Worm (Caenorhabditis elegans) whole organism, L3 larva: ENCODE data around the gene mrpl-2.

Experiments
- R02D3.7 ChIP-seq: fragments of 150-350 bp; optimal IDR thresholded peaks from 2 replicates; lab custom pipeline; 2014; ENCODE audit warnings: missing biosample characterization, missing genetic modification characterization
- aly-2 ChIP-seq: fragments of 150-350 bp; optimal IDR thresholded peaks from 2 replicates; lab custom pipeline; 2014; ENCODE audit warnings: missing biosample characterization, missing genetic modification characterization
- ama-1 ChIP-seq: fragments of 150-350 bp; optimal IDR thresholded peaks from 2 replicates; lab custom pipeline; 2018
- ceh-16 ChIP-seq: sonication (generic microtip); optimal IDR thresholded peaks from 2 replicates; lab custom pipeline; 2017; ENCODE audit warnings: missing biosample characterization, missing genetic modification characterization
- ceh-28 ChIP-seq: fragments of 150-350 bp; optimal IDR thresholded peaks from 2 replicates; lab custom pipeline; 2014; ENCODE audit warnings: missing biosample characterization, missing genetic modification reagents, missing genetic modification characterization
- ceh-9 ChIP-seq: sonication (generic microtip); optimal IDR thresholded peaks from 2 replicates; lab custom pipeline; 2018; ENCODE audit warnings: missing biosample characterization, missing genetic modification characterization
- daf-12 ChIP-seq: fragments of 150-350 bp; optimal IDR thresholded peaks from 2 replicates; lab custom pipeline; 2014; ENCODE audit warnings: missing biosample characterization, missing genetic modification reagents, missing genetic modification characterization
- egl-27 ChIP-seq: sonication (generic microtip); optimal IDR thresholded peaks from 4 replicates; lab custom pipeline; 2017; ENCODE audit warnings: missing biosample characterization, missing genetic modification reagents, missing genetic modification characterization
- egl-5 ChIP-seq: fragments of 150-350 bp; optimal IDR thresholded peaks from 2 replicates; lab custom pipeline; 2017; ENCODE audit warnings: missing biosample characterization, missing genetic modification reagents, missing genetic modification characterization, inconsistent platforms
- elt-1 ChIP-seq: fragments of 150-350 bp; optimal IDR thresholded peaks from 2 replicates; lab custom pipeline; 2014; ENCODE audit warnings: missing biosample characterization, missing genetic modification characterization
- elt-2 ChIP-seq: sonication (generic microtip); optimal IDR thresholded peaks from 2 replicates; lab custom pipeline; 2016; ENCODE audit warnings: missing genetic modification reagents, mild to moderate bottlenecking, missing genetic modification characterization, missing compliant biosample characterization
- elt-3 ChIP-seq, 3 experiments: fragments of 150-350 bp in 1 of 3; sonication (generic microtip) in 2 of 3; optimal IDR thresholded peaks; 2 replicates in 2 of 3; 4 replicates in 1 of 3; lab custom pipeline; 2014 to 2017; ENCODE audit warnings: missing biosample characterization in 3 of 3, missing genetic modification characterization in 3 of 3
- eor-1 ChIP-seq, 2 experiments: fragments of 150-350 bp; optimal IDR thresholded peaks; 2 replicates each; lab custom pipeline; 2014 to 2018; ENCODE audit warnings: missing biosample characterization in 2 of 2, missing genetic modification characterization in 2 of 2
- fkh-2 ChIP-seq: fragments of 150-350 bp; optimal IDR thresholded peaks from 2 replicates; lab custom pipeline; 2014; ENCODE audit warnings: missing biosample characterization, missing genetic modification reagents, missing genetic modification characterization
- fos-1 ChIP-seq: fragments of 150-350 bp; optimal IDR thresholded peaks from 2 replicates; lab custom pipeline; 2014; ENCODE audit warnings: missing biosample characterization, missing genetic modification characterization
- lin-15B ChIP-seq: fragments of 150-350 bp; optimal IDR thresholded peaks from 2 replicates; lab custom pipeline; 2014; ENCODE audit warnings: missing biosample characterization, missing genetic modification characterization
- lin-39 ChIP-seq: fragments of 150-350 bp; optimal IDR thresholded peaks from 2 replicates; lab custom pipeline; 2018; ENCODE audit warnings: missing biosample characterization, missing genetic modification reagents, missing genetic modification characterization
- lsy-12 ChIP-seq: sonication (generic microtip); optimal IDR thresholded peaks from 2 replicates; lab custom pipeline; 2016; ENCODE audit warnings: mild to moderate bottlenecking, missing genetic modification characterization, missing compliant biosample characterization
- mdl-1 ChIP-seq: fragments of 150-350 bp; optimal IDR thresholded peaks from 2 replicates; lab custom pipeline; 2014; ENCODE audit warnings: missing biosample characterization, missing genetic modification characterization
- mml-1 ChIP-seq: fragments of 150-350 bp; sonication (generic microtip); optimal IDR thresholded peaks from 3 replicates; lab custom pipeline; 2014; ENCODE audit warnings: missing biosample characterization, missing genetic modification characterization
- nhr-11 ChIP-seq: fragments of 150-350 bp; optimal IDR thresholded peaks from 2 replicates; lab custom pipeline; 2014; ENCODE audit warnings: missing biosample characterization, missing genetic modification characterization
- nhr-23 ChIP-seq: fragments of 150-350 bp; optimal IDR thresholded peaks from 2 replicates; lab custom pipeline; 2014; ENCODE audit warnings: missing biosample characterization, missing genetic modification reagents, missing genetic modification characterization
- nhr-237 ChIP-seq: fragments of 150-350 bp; optimal IDR thresholded peaks from 2 replicates; lab custom pipeline; 2014; ENCODE audit warnings: missing biosample characterization, missing genetic modification characterization
- nhr-28 ChIP-seq: fragments of 150-350 bp; optimal IDR thresholded peaks from 2 replicates; lab custom pipeline; 2014; ENCODE audit warnings: missing biosample characterization, missing genetic modification characterization
- nhr-67 ChIP-seq: fragments of 150-350 bp; optimal IDR thresholded peaks from 2 replicates; lab custom pipeline; 2014; ENCODE audit warnings: missing biosample characterization, missing genetic modification characterization
- nhr-76 ChIP-seq: fragments of 150-350 bp; sonication (generic microtip); optimal IDR thresholded peaks from 5 replicates; lab custom pipeline; 2014; ENCODE audit warnings: missing biosample characterization, missing genetic modification characterization
- nhr-77 ChIP-seq: fragments of 150-350 bp; optimal IDR thresholded peaks from 2 replicates; lab custom pipeline; 2014; ENCODE audit warnings: missing biosample characterization, missing genetic modification characterization
- pha-4 ChIP-seq: fragments of 150-350 bp; optimal IDR thresholded peaks from 2 replicates; lab custom pipeline; 2014; ENCODE audit warnings: missing biosample characterization, missing genetic modification reagents, missing genetic modification characterization
- sea-2 ChIP-seq: fragments of 150-350 bp; sonication (generic microtip); optimal IDR thresholded peaks from 4 replicates; lab custom pipeline; 2014; ENCODE audit warnings: missing biosample characterization, missing genetic modification reagents, missing genetic modification characterization
- snpc-4 ChIP-seq: fragments of 150-350 bp; optimal IDR thresholded peaks from 2 replicates; lab custom pipeline; 2014; ENCODE audit warnings: missing biosample characterization, missing genetic modification characterization
- tbx-2 ChIP-seq: sonication (generic microtip); optimal IDR thresholded peaks from 2 replicates; lab custom pipeline; 2016; ENCODE audit warnings: mild to moderate bottlenecking, missing genetic modification characterization, missing compliant biosample characterization
- unc-39 ChIP-seq: sonication (generic microtip); optimal IDR thresholded peaks from 4 replicates; lab custom pipeline; 2017; ENCODE audit warnings: missing biosample characterization, missing genetic modification characterization
- unc-62 ChIP-seq: fragments of 150-350 bp; sonication (generic microtip); optimal IDR thresholded peaks from 4 replicates; lab custom pipeline; 2014; ENCODE audit warnings: missing biosample characterization, missing genetic modification reagents, missing genetic modification characterization
- zag-1 ChIP-seq: fragments of 150-350 bp; optimal IDR thresholded peaks from 2 replicates; lab custom pipeline; 2014; ENCODE audit warnings: missing biosample characterization, missing genetic modification characterization
- ztf-11 ChIP-seq: fragments of 150-350 bp; optimal IDR thresholded peaks from 2 replicates; lab custom pipeline; 2014; ENCODE audit warnings: missing biosample characterization, missing genetic modification characterization
- ztf-4 ChIP-seq: fragments of 150-350 bp; optimal IDR thresholded peaks from 2 replicates; lab custom pipeline; 2014; ENCODE audit warnings: missing biosample characterization, missing genetic modification characterization

mrpl-2 gene

ce11 chrIV:804802-805201 lies 31.8 kb downstream of the mrpl-2 start, which contains the start of gene Y55F3BL.4:
Gene Y55F3BL.4, plus strand, starts transcription at chrIV:805102.
- TF ChIP-seq ztf-4 (tag; lab: Kevin White, UChicago) (no peak), elt-3 (tag; optimal IDR thresholded peaks at IDR 0.05; lab: Kevin White, UChicago) (no peak), daf-12 (no peak), mdl-1 (tag; lab: Kevin White, UChicago) (no peak), aly-2 (tag; lab: Kevin White, UChicago) (no peak), zag-1 (no peak), nhr-76 (tag; lab: Kevin White, UChicago) (no peak)

- peak; percentile 70 for TF ChIP-seq ceh-28 (tag; lab: Kevin White, UChicago)
- TF ChIP-seq nhr-67 (tag; lab: Kevin White, UChicago), result no peak
- TF ChIP-seq, all 47 proteins: peak for 1
Measured at ce11 chrIV:805693-806092, 32.7 kb downstream of the mrpl-2 start.

ce11 chrIV:807027-807516 lies 34.0 kb downstream of the mrpl-2 start, which contains the start of gene Y55F3BL.6:
Gene Y55F3BL.6, minus strand, starts transcription at chrIV:807077.
- peak; percentile 14 for TF ChIP-seq lin-15B
- TF ChIP-seq nhr-28 (tag; lab: Kevin White, UChicago), result no peak
- TF ChIP-seq snpc-4 (tag; lab: Kevin White, UChicago), result no peak

- peak; percentile 43 for TF ChIP-seq lin-15B
- TF ChIP-seq, all 47 proteins: peak for 1; not testable (repeated sequence) for 46
Measured at ce11 chrIV:813341-813740, 40.3 kb downstream of the mrpl-2 start.

- no peak for TF ChIP-seq zag-1
- TF ChIP-seq lin-39 (tag; lab: Kevin White, UChicago), result no peak
- no peak for TF ChIP-seq ztf-11
- TF ChIP-seq ztf-4 (tag; lab: Kevin White, UChicago), result no peak
- no peak for TF ChIP-seq R02D3.7 (tag; lab: Kevin White, UChicago)
- TF ChIP-seq nhr-237, result no peak
- TF ChIP-seq egl-5 (tag; lab: Kevin White, UChicago), result no peak
- TF ChIP-seq ceh-9 (tag; lab: Kevin White, UChicago), result no peak
- no peak for TF ChIP-seq mml-1
- no peak for TF ChIP-seq elt-1 (tag; lab: Kevin White, UChicago)
- TF ChIP-seq nhr-23 (tag; lab: Kevin White, UChicago), result no peak
Measured at ce11 chrIV:817879-818278, 44.8 kb downstream of the mrpl-2 start.

ce11 chrIV:824854-825253 lies 51.8 kb downstream of the mrpl-2 start, which contains the start of gene zipt-15:
Gene zipt-15, minus strand, starts transcription at chrIV:824954.
- TF ChIP-seq aly-2 (tag; lab: Kevin White, UChicago) (no peak), nhr-11 (tag; lab: Kevin White, UChicago) (no peak), ceh-16 (tag; lab: Kevin White, UChicago) (no peak), elt-1 (tag; lab: Kevin White, UChicago) (no peak), unc-39 (no peak), fkh-2 (tag; lab: Kevin White, UChicago) (no peak), nhr-76 (tag; lab: Kevin White, UChicago) (no peak), mdl-1 (tag; lab: Kevin White, UChicago) (no peak), tbx-2 (no peak), ceh-9 (tag; lab: Kevin White, UChicago) (no peak), unc-62 (GFP tag; lab: Kevin White, UChicago) (no peak), fos-1 (no peak), lin-39 (tag; lab: Kevin White, UChicago) (no peak), pha-4 (tag; lab: Kevin White, UChicago) (no peak), ama-1 (lab: Kevin White, UChicago) (no peak), nhr-237 (no peak)

ce11 chrIV:826145-826544 lies 53.1 kb downstream of the mrpl-2 start:
- TF ChIP-seq lsy-12 (tag; lab: Kevin White, UChicago) (no peak), lin-39 (tag; lab: Kevin White, UChicago) (no peak), elt-3 (tag; optimal IDR thresholded peaks at IDR 0.05; lab: Kevin White, UChicago) (no peak), egl-27 (no peak), unc-39 (no peak), unc-62 (GFP tag; lab: Kevin White, UChicago) (no peak), elt-2 (tag; lab: Kevin White, UChicago) (no peak), snpc-4 (tag; lab: Kevin White, UChicago) (no peak), nhr-77 (no peak), ceh-28 (tag; lab: Kevin White, UChicago) (no peak), eor-1 (tag; optimal IDR thresholded peaks at IDR 0.05; lab: Kevin White, UChicago) (no peak), elt-1 (tag; lab: Kevin White, UChicago) (no peak), nhr-237 (no peak), sea-2 (GFP tag; lab: Kevin White, UChicago) (no peak)
